Worm (Caenorhabditis elegans): ENCODE data around the gene F59A6.11.
A peak's percentile ranks its signal among the peaks of the same experiment; 100 is the strongest.

Gene F59A6.11

DNA sequence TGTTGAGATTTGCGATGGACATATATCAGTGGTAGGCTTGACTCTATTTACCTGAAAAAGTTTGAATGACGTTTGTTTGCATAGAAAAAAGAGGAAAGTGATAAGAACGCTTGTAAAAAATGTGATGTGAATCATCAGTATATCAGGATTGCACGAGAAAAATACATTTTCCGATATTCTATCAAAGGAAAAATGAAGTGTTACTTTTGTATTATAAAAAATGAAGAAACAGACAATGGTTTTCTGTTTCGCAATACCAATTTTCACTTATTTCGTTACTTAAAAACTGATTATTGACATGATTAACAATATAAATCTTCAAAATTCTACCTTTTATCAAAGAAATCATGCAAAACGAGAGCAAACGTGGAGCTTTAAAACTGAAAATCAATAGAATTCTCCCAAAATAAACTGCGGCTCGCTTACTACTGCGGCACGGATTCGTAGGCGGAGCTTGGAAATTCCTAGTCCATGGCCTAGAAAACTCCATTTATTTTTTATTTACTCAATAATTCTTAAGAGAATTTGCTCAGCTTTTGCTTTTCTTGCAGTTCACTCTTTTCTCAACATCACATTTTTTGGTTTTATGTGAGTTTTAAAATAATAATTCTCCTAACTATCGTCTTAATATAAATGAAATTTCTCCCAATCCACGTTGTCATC, 4.9 kb downstream of the F59A6.11 start, which contains the start of the genes eif-1 and vps-24:
eif-1 (minus strand) TSS at position 51 of the 663 bp plus-strand sequence.
vps-24 (plus strand) TSS at position 469 of the 663 bp plus-strand sequence.
- TF ChIP-seq W03F9.2 (tag; optimal IDR thresholded peaks at IDR 0.05) (peak; percentile 33), him-1 (tag; optimal IDR thresholded peaks at IDR 0.05) (no peak)

DNA sequence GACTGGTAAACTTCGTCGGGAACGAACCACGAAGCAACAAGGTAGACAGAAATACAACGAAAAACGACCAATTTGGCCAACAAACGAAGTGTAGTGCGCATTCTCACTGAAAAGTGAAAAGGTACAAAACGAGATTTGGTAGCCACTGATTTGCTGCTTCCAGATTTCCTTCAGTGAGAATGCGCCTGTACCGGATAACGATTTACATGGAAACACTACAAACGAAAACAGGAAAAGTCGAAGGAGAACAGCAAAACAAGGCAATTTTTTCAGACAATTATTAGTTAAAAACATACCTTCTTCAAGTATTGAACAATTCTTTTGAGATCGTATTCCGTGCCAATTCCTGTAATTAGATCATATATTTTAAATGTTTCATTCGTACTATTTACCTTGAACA, 5.6 kb downstream of the F59A6.11 start, which contains the start of gene pigb-1:
pigb-1 (minus strand) TSS at position 101 of the 400 bp plus-strand sequence.
- no peak for TF ChIP-seq dao-5 (tag; optimal IDR thresholded peaks at IDR 0.05)
- no peak for TF ChIP-seq W03F9.2 (tag; optimal IDR thresholded peaks at IDR 0.05)
- TF ChIP-seq him-1 (tag; optimal IDR thresholded peaks at IDR 0.05): no peak

- TF ChIP-seq W03F9.2 (tag; optimal IDR thresholded peaks at IDR 0.05) (no peak), dao-5 (tag; optimal IDR thresholded peaks at IDR 0.05) (no peak), him-1 (tag; optimal IDR thresholded peaks at IDR 0.05) (no peak)
Observed at ce11 chrII:4989802-4990201, 8.8 kb downstream of the F59A6.11 start, which contains the start of gene T27F7.12. Gene T27F7.12, plus strand, starts transcription at chrII:4990102.

ce11 chrII:4987257-4987656, 11.3 kb downstream of the F59A6.11 start:
- TF ChIP-seq dao-5 (tag; optimal IDR thresholded peaks at IDR 0.05) (no peak), him-1 (tag; optimal IDR thresholded peaks at IDR 0.05) (no peak), W03F9.2 (tag; optimal IDR thresholded peaks at IDR 0.05) (no peak)

ce11 chrII:4986664-4987063, 11.9 kb downstream of the F59A6.11 start:
- TF ChIP-seq him-1 (tag; optimal IDR thresholded peaks at IDR 0.05) (no peak), W03F9.2 (tag; optimal IDR thresholded peaks at IDR 0.05) (no peak), dao-5 (tag; optimal IDR thresholded peaks at IDR 0.05) (no peak)

DNA sequence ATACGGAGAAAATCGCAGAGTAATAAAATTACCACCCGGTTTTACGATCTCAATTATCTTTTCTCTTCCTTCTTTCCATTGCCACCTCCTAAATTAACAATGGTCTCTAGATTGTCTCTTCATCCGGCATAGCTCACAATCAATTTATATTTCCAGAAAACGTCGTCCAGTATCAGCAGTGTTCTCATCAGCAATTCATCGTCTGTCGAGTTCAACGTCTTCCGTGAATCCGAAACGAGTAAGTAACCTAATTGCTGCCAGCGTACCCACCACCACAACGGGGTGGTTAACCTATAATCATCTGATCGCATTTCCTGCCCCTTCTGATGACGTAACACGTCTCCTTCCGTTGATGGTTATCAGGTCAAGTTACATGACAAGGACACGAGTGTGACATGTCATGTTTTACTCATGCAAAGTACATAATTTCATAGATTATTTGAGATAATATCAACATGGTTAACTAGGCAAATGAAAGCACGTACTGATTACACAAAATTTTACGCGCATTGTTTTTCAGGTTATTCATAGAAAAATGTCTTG, 12.5 kb downstream of the F59A6.11 start:
- TF ChIP-seq W03F9.2 (tag; optimal IDR thresholded peaks at IDR 0.05) (no peak), dao-5 (tag; optimal IDR thresholded peaks at IDR 0.05) (no peak), him-1 (tag; optimal IDR thresholded peaks at IDR 0.05) (no peak)

- no peak for TF ChIP-seq W03F9.2 (tag; optimal IDR thresholded peaks at IDR 0.05)
- TF ChIP-seq dao-5 (tag; optimal IDR thresholded peaks at IDR 0.05): no peak
- no peak for TF ChIP-seq him-1 (tag; optimal IDR thresholded peaks at IDR 0.05)
Observed at ce11 chrII:4984151-4984550, 14.4 kb downstream of the F59A6.11 start.

DNA sequence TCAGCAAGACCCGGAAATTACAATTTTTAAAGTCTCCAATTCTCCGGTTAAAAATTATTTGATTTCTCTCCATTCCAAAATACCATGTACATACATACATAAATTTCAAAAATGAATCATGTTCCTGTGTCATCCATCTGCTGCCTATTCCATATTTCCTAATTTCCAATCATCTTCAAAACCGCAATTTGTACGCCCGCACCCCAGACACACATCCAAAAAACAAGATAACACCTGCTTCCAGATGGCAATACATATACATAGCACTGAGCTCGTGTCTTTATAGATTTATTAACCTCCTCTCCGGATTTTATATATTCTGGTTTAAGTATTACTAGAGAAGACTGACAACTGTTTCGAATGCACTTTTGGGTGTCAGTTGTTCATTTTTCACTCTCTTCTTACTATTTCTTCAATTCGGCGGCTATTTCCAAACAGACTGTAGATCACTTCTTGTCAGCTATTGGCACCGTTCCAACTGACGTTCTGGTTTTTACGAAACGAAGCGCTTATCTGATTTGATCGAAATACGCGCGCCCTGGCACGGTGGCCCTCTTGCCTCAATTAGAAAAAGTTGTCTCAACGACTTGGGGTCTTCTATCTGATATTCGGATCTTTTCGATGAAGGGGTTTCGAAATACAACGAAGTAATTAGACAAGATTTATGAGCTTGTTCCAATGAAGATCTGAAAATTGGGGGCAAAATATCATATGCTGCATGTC, 16.7 kb downstream of the F59A6.11 start:
- TF ChIP-seq dao-5 (tag; optimal IDR thresholded peaks at IDR 0.05): no peak
- TF ChIP-seq W03F9.2 (tag; optimal IDR thresholded peaks at IDR 0.05): no peak
- TF ChIP-seq him-1 (tag; optimal IDR thresholded peaks at IDR 0.05): no peak

DNA sequence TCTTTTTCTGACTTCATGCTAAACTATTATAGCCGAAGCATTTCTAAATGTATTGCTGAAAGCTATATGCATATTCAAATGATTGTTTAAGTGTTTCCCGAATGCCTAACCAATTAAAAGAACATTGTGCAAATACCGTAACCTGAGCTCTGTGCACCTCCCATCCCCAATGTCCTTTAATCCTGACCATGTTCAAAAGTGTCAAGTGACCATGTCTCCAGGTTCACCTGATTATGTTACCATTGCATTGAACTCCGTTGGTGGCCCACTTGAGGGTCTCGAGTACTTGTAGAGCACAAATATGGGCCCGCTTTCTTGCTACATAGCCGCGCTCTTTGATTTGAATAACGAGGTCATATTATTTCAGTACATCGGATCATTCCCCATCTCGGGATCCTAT, 23.2 kb downstream of the F59A6.11 start:
- no peak for TF ChIP-seq W03F9.2 (tag; optimal IDR thresholded peaks at IDR 0.05)
- no peak for TF ChIP-seq him-1 (tag; optimal IDR thresholded peaks at IDR 0.05)
- no peak for TF ChIP-seq dao-5 (tag; optimal IDR thresholded peaks at IDR 0.05)

DNA sequence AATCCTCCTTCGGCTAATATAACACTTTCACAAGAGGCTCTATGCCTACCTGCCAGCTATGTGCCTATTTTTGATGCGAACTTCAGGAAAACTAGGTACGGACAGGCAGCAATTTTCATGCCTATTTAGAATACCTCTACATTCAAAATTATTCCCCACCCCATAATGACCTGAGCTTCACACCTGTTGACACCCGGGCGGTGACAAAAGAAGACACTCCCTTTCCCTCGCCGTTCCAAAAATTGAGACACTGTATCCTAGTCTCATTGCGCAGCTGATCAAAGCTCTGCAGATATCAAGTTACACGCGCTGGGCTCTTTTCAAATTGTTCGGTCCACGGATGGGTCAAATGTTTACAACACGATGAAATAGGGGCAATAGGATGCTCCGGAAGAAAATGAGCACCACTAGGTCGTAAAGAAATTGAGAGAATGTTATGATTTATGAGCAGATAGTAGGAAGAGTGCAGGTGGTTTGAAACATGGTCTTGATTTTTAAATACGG, 24.1 kb downstream of the F59A6.11 start:
- TF ChIP-seq him-1 (tag; optimal IDR thresholded peaks at IDR 0.05): no peak
- TF ChIP-seq W03F9.2 (tag; optimal IDR thresholded peaks at IDR 0.05): no peak
- TF ChIP-seq dao-5 (tag; optimal IDR thresholded peaks at IDR 0.05): no peak

DNA sequence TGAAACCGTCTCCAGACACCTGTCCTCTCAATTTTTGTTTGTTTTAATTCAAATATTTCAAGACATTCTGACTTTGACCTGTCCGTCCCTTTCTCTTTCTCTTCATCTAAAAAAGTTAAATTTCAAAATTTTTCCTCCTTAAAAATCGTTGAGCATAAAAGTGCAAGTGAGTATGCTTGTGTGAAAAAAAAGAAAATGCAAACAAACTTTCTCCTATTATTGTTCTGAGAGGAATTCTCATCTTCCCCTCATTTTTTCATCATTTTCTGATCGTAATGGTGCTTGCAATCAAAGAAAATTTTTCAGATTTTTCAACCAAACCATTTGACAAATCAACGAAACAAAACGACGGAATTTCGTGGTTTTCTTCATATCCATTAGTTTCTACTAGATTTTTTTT, 29.7 kb downstream of the F59A6.11 start, which contains the start of gene shc-2:
shc-2 (plus strand) TSS at position 301 of the 400 bp plus-strand sequence.
- TF ChIP-seq him-1 (tag; optimal IDR thresholded peaks at IDR 0.05) (no peak), dao-5 (tag; optimal IDR thresholded peaks at IDR 0.05) (no peak), W03F9.2 (tag; optimal IDR thresholded peaks at IDR 0.05) (no peak)

ce11 chrII:4967636-4968035, 30.9 kb downstream of the F59A6.11 start:
- TF ChIP-seq dao-5 (tag; optimal IDR thresholded peaks at IDR 0.05) (no peak), W03F9.2 (tag; optimal IDR thresholded peaks at IDR 0.05) (no peak), him-1 (tag; optimal IDR thresholded peaks at IDR 0.05) (no peak)

ce11 chrII:4966576-4966975, 32.0 kb downstream of the F59A6.11 start:
- TF ChIP-seq dao-5 (tag; optimal IDR thresholded peaks at IDR 0.05) (no peak), W03F9.2 (tag; optimal IDR thresholded peaks at IDR 0.05) (no peak), him-1 (tag; optimal IDR thresholded peaks at IDR 0.05) (no peak)

ce11 chrII:4960690-4961089, 37.9 kb downstream of the F59A6.11 start:
- no peak for TF ChIP-seq him-1 (tag; optimal IDR thresholded peaks at IDR 0.05)
- TF ChIP-seq W03F9.2 (tag; optimal IDR thresholded peaks at IDR 0.05): peak; percentile 9
- TF ChIP-seq dao-5 (tag; optimal IDR thresholded peaks at IDR 0.05): no peak

Data from whole organism, L4/young adult.